Worm (Caenorhabditis elegans) whole organism, midembryonic: Measurements from ENCODE around the gene ZK54.3.

Experiments
- T22C8.4 ChIP-seq: fragments of 200-800 bp; sonication (Bioruptor generic); IDR thresholded peaks from 2 replicates; pipeline ENCODE4 v1.3.6; 2022; ENCODE audit warnings: missing genetic modification characterization, missing compliant biosample characterization
- cog-1 ChIP-seq: sonication (generic microtip); optimal IDR thresholded peaks from 2 replicates; lab custom pipeline; 2016; ENCODE audit warnings: missing genetic modification characterization, missing compliant biosample characterization
- flt-1 ChIP-seq: fragments of 200-800 bp; sonication (Bioruptor generic); IDR thresholded peaks from 2 replicates; pipeline ENCODE4 v1.3.6; 2022; ENCODE audit warnings: missing genetic modification characterization, missing compliant biosample characterization
- klf-2 ChIP-seq: fragments of 200-800 bp; sonication (Bioruptor generic); conservative IDR thresholded peaks from 2 replicates; pipeline ENCODE4 v1.3.6; 2022; ENCODE audit warnings: missing genetic modification reagents, missing genetic modification characterization, missing compliant biosample characterization
- med-1 ChIP-seq: sonication (generic microtip); optimal IDR thresholded peaks from 2 replicates; lab custom pipeline; 2017; ENCODE audit warnings: missing genetic modification characterization, mild to moderate bottlenecking, missing compliant biosample characterization, antibody characterized with exemption, missing genetic modification reagents; ENCODE audit not compliant: insufficient read depth
- ref-1 ChIP-seq: fragments of 200-800 bp; sonication (Bioruptor generic); conservative IDR thresholded peaks from 2 replicates; pipeline ENCODE4 v1.3.6; 2022; ENCODE audit warnings: missing genetic modification reagents, missing genetic modification characterization, missing compliant biosample characterization
- tab-1 ChIP-seq: fragments of 200-800 bp; sonication (Bioruptor generic); IDR thresholded peaks from 2 replicates; pipeline ENCODE4 v1.3.6; 2022; ENCODE audit warnings: missing genetic modification characterization, missing compliant biosample characterization
- ztf-23 ChIP-seq: fragments of 200-800 bp; sonication (Bioruptor generic); IDR thresholded peaks from 2 replicates; pipeline ENCODE4 v1.3.6; 2022; ENCODE audit warnings: missing genetic modification reagents, missing genetic modification characterization, missing compliant biosample characterization
- ztf-29 ChIP-seq: fragments of 200-800 bp; sonication (Bioruptor generic); IDR thresholded peaks from 2 replicates; pipeline ENCODE4 v1.3.6; 2022; ENCODE audit warnings: missing genetic modification reagents, missing genetic modification characterization, missing compliant biosample characterization

DNA sequence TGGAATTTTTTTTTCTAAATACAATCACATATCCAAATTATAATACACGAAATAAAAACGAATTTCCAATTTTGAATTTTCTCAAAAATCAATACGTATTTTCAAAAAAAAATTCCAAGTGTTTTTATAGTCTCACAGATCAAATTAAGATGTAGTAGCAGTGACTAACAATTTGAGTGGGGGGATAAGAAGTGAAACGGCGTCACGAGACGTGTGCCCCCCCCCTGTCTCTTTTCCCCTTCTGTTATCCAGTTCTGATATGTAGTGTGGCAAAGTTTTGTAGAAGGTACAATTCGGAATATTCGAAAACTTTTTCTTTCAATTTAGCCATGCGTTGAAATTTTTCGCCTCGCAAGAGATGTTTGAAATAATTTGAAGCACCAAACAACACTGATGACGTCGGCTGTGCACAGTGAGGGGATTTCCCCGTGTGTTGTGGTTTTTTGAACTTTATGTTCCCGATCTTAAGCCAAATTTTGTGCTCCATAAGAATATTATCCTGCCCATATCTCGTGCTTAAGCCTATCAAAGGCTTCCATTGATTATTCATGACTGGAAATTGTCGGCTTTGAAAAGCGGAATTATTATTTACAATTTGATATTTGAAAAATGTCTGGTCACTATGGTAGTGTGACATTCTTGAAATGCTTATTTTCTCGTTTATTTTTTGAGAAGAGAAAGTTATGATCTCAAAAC is 48.5 kb upstream of the ZK54.3 start:
- TF ChIP-seq ztf-23 (no peak), ref-1 (GFP tag; lab: Robert Waterston, UW) (no peak), T22C8.4 (GFP tag; lab: Robert Waterston, UW) (no peak), flt-1 (no peak), ztf-29 (GFP tag; lab: Robert Waterston, UW) (no peak), cog-1 (no peak), tab-1 (GFP tag; lab: Robert Waterston, UW) (no peak), med-1 (GFP tag; lab: Kevin White, UChicago) (no peak), klf-2 (GFP tag; lab: Robert Waterston, UW) (no peak)
